Fruit fly (Drosophila melanogaster) whole organism, embryonic: Measurements from ENCODE around the gene CG11368.

ENCODE experiments used
- Bdp1 ChIP-seq: fragments of 200-800 bp; sonication (Bioruptor generic); optimal IDR thresholded peaks from 3 replicates; lab custom pipeline; 2016; ENCODE audit warnings: missing biosample characterization, missing genetic modification characterization
- Blimp-1 ChIP-seq: fragments of 200-800 bp; sonication (Bioruptor generic); optimal IDR thresholded peaks from 3 replicates; lab custom pipeline; 2018; ENCODE audit warnings: missing biosample characterization, missing genetic modification characterization, mild to moderate bottlenecking, moderate library complexity, missing genetic modification reagents
- CG11504 ChIP-seq: fragments of 200-800 bp; sonication (Bioruptor generic); optimal IDR thresholded peaks from 3 replicates; lab custom pipeline; 2019; ENCODE audit warnings: missing biosample characterization, mild to moderate bottlenecking, missing genetic modification characterization, moderate library complexity
- CG12391 ChIP-seq: fragments of 200-800 bp; sonication (Bioruptor generic); optimal IDR thresholded peaks from 3 replicates; lab custom pipeline; 2018; ENCODE audit warnings: missing biosample characterization, mild to moderate bottlenecking, missing genetic modification characterization, moderate library complexity
- CG13624 ChIP-seq: fragments of 200-800 bp; sonication (Bioruptor generic); optimal IDR thresholded peaks from 2 replicates; lab custom pipeline; 2016; ENCODE audit warnings: missing biosample characterization, missing genetic modification characterization
- CG17359 ChIP-seq: fragments of 200-800 bp; sonication (Bioruptor generic); optimal IDR thresholded peaks from 3 replicates; lab custom pipeline; 2018; ENCODE audit warnings: missing biosample characterization, mild to moderate bottlenecking, missing genetic modification characterization, moderate library complexity
- CG2678 ChIP-seq: fragments of 200-800 bp; sonication (Bioruptor generic); optimal IDR thresholded peaks from 3 replicates; lab custom pipeline; 2019; ENCODE audit warnings: missing biosample characterization, mild to moderate bottlenecking, missing genetic modification characterization, moderate library complexity
- CG2712 ChIP-seq: fragments of 200-800 bp; optimal IDR thresholded peaks from 3 replicates; lab custom pipeline; 2019; ENCODE audit warnings: missing biosample characterization, mild to moderate bottlenecking, missing genetic modification characterization, moderate library complexity
- CG32532 ChIP-seq: fragments of 200-800 bp; sonication (Bioruptor generic); IDR thresholded peaks from 2 replicates; pipeline ENCODE4 v1.3.6; 2022; ENCODE audit warnings: missing biosample characterization, missing genetic modification characterization
- CG32772 ChIP-seq: fragments of 200-800 bp; sonication (Bioruptor generic); IDR thresholded peaks from 2 replicates; pipeline ENCODE4 v1.3.6; 2022; ENCODE audit warnings: missing biosample characterization, missing genetic modification characterization
- CG6689 ChIP-seq: fragments of 200-800 bp; sonication (Bioruptor generic); IDR thresholded peaks from 2 replicates; pipeline ENCODE4 v1.3.6; 2022; ENCODE audit warnings: missing biosample characterization, missing genetic modification characterization
- CG7839 ChIP-seq: fragments of 200-800 bp; sonication (Bioruptor generic); optimal IDR thresholded peaks from 3 replicates; lab custom pipeline; 2018; ENCODE audit warnings: missing biosample characterization, mild to moderate bottlenecking, missing genetic modification characterization, moderate library complexity
- CG7987 ChIP-seq: fragments of 200-800 bp; sonication (Bioruptor generic); optimal IDR thresholded peaks from 2 replicates; lab custom pipeline; 2018; ENCODE audit warnings: missing biosample characterization, mild to moderate bottlenecking, missing genetic modification characterization, moderate library complexity
- CG8359 ChIP-seq: fragments of 200-800 bp; sonication (Bioruptor generic); optimal IDR thresholded peaks from 2 replicates; lab custom pipeline; 2017; ENCODE audit warnings: missing biosample characterization, mild to moderate bottlenecking, missing genetic modification characterization, borderline replicate concordance
- CG9817 ChIP-seq: fragments of 200-800 bp; sonication (Bioruptor generic); optimal IDR thresholded peaks from 2 replicates; lab custom pipeline; 2018; ENCODE audit warnings: missing biosample characterization, mild to moderate bottlenecking, missing genetic modification characterization, moderate library complexity
- Doc2 ChIP-seq: fragments of 200-800 bp; sonication (Bioruptor generic); IDR thresholded peaks from 2 replicates; pipeline ENCODE4 v1.3.6; 2022; ENCODE audit warnings: missing biosample characterization, missing genetic modification characterization
- Dp ChIP-seq: fragments of 200-800 bp; sonication (Bioruptor generic); optimal IDR thresholded peaks from 2 replicates; lab custom pipeline; 2018; ENCODE audit warnings: missing biosample characterization, mild to moderate bottlenecking, missing genetic modification characterization, moderate library complexity
- Hr51 ChIP-seq, 2 experiments: fragments of 200-800 bp; sonication (Bioruptor generic); optimal IDR thresholded peaks; 2 replicates in 1 of 2; 3 replicates in 1 of 2; lab custom pipeline; 2016 to 2018; ENCODE audit warnings: missing biosample characterization in 2 of 2, missing genetic modification characterization in 2 of 2, mild to moderate bottlenecking in 1 of 2, moderate library complexity in 1 of 2
- MTF-1 ChIP-seq: fragments of 200-800 bp; sonication (Bioruptor generic); optimal IDR thresholded peaks from 2 replicates; lab custom pipeline; 2018; ENCODE audit warnings: missing biosample characterization, mild to moderate bottlenecking, missing genetic modification characterization, borderline replicate concordance
- Neu2 ChIP-seq: fragments of 200-800 bp; sonication (Bioruptor generic); optimal IDR thresholded peaks from 3 replicates; lab custom pipeline; 2016; ENCODE audit warnings: missing biosample characterization, missing genetic modification characterization, borderline replicate concordance
- Ravus ChIP-seq: fragments of 200-800 bp; sonication (Bioruptor generic); IDR thresholded peaks from 2 replicates; pipeline ENCODE4 v1.3.6; 2022; ENCODE audit warnings: missing biosample characterization, missing genetic modification characterization
- Xrp1 ChIP-seq: fragments of 200-800 bp; sonication (Bioruptor generic); IDR thresholded peaks from 2 replicates; pipeline ENCODE4 v1.3.6; 2022; ENCODE audit warnings: missing biosample characterization, missing genetic modification characterization
- ara ChIP-seq: fragments of 200-800 bp; sonication (Bioruptor generic); IDR thresholded peaks from 2 replicates; pipeline ENCODE4 v1.3.6; 2022; ENCODE audit warnings: missing biosample characterization, missing genetic modification characterization
- ato ChIP-seq: fragments of 200-800 bp; sonication (Bioruptor generic); IDR thresholded peaks from 2 replicates; pipeline ENCODE4 v1.3.6; 2022; ENCODE audit warnings: missing biosample characterization, missing genetic modification characterization; ENCODE audit not compliant: partially characterized antibody
- bsh ChIP-seq, 2 experiments: fragments of 200-800 bp; sonication (Bioruptor generic); optimal IDR thresholded peaks; 2 replicates each; lab custom pipeline; 2017 to 2018; ENCODE audit warnings: mild to moderate bottlenecking in 2 of 2, missing biosample characterization in 2 of 2, missing genetic modification characterization in 2 of 2, moderate library complexity in 1 of 2
- cas ChIP-seq: fragments of 200-800 bp; sonication (Bioruptor generic); IDR thresholded peaks from 2 replicates; pipeline ENCODE4 v1.3.6; 2022; ENCODE audit warnings: missing biosample characterization, missing genetic modification characterization
- ci ChIP-seq: fragments of 200-800 bp; sonication (Bioruptor generic); IDR thresholded peaks from 3 replicates; pipeline ENCODE4 v1.3.6; 2022; ENCODE audit warnings: missing biosample characterization, missing genetic modification characterization
- croc ChIP-seq: fragments of 200-800 bp; sonication (Bioruptor generic); conservative IDR thresholded peaks from 3 replicates; pipeline ENCODE4 v1.3.6; 2022; ENCODE audit warnings: missing biosample characterization, missing genetic modification characterization
- crol ChIP-seq: fragments of 200-800 bp; sonication (Bioruptor generic); IDR thresholded peaks from 2 replicates; pipeline ENCODE4 v1.3.6; 2022; ENCODE audit warnings: missing biosample characterization, missing genetic modification characterization
- dmrt99B ChIP-seq: fragments of 200-800 bp; sonication (Bioruptor generic); optimal IDR thresholded peaks from 2 replicates; lab custom pipeline; 2018; ENCODE audit warnings: missing biosample characterization, mild to moderate bottlenecking, missing genetic modification characterization, moderate library complexity
- gem ChIP-seq: fragments of 200-800 bp; sonication (Bioruptor generic); optimal IDR thresholded peaks from 2 replicates; lab custom pipeline; 2019; ENCODE audit warnings: missing biosample characterization, mild to moderate bottlenecking, missing genetic modification characterization, moderate library complexity
- gsb-n ChIP-seq: fragments of 200-800 bp; sonication (Bioruptor generic); optimal IDR thresholded peaks from 3 replicates; lab custom pipeline; 2018; ENCODE audit warnings: missing biosample characterization, mild to moderate bottlenecking, missing genetic modification characterization
- jing ChIP-seq: fragments of 200-800 bp; sonication (Bioruptor generic); optimal IDR thresholded peaks from 2 replicates; lab custom pipeline; 2018; ENCODE audit warnings: missing biosample characterization, mild to moderate bottlenecking, missing genetic modification characterization
- kah ChIP-seq: fragments of 200-800 bp; sonication (Bioruptor generic); optimal IDR thresholded peaks from 2 replicates; lab custom pipeline; 2018; ENCODE audit warnings: missing biosample characterization, mild to moderate bottlenecking, missing genetic modification characterization
- odd ChIP-seq: fragments of 200-800 bp; sonication (Bioruptor generic); optimal IDR thresholded peaks from 2 replicates; lab custom pipeline; 2017; ENCODE audit warnings: missing biosample characterization, mild to moderate bottlenecking, missing genetic modification characterization
- phol ChIP-seq: fragments of 200-800 bp; sonication (Bioruptor generic); optimal IDR thresholded peaks from 3 replicates; lab custom pipeline; 2018; ENCODE audit warnings: missing biosample characterization, mild to moderate bottlenecking, missing genetic modification characterization, moderate library complexity
- prd ChIP-seq, 3 experiments: fragments of >200 bp in 2 of 3; fragments of 200-800 bp in 1 of 3; sonication (Bioruptor generic) in 1 of 3; optimal IDR thresholded peaks in 2 of 3; IDR thresholded peaks in 1 of 3; 2 replicates in 2 of 3; 3 replicates in 1 of 3; pipeline versions ENCODE4 v1.3.6 to Lab custom; 2017 to 2022; ENCODE audit warnings: missing biosample characterization in 1 of 3, missing genetic modification characterization in 1 of 3
- row ChIP-seq: fragments of 200-800 bp; sonication (Bioruptor generic); IDR thresholded peaks from 3 replicates; pipeline ENCODE4 v1.3.6; 2022; ENCODE audit warnings: missing biosample characterization, missing genetic modification characterization
- sens-2 ChIP-seq: fragments of 200-800 bp; sonication (Bioruptor generic); IDR thresholded peaks from 2 replicates; pipeline ENCODE4 v1.3.6; 2022; ENCODE audit warnings: missing biosample characterization, missing genetic modification characterization
- sqz ChIP-seq: fragments of 200-800 bp; sonication (Bioruptor generic); optimal IDR thresholded peaks from 3 replicates; lab custom pipeline; 2018; ENCODE audit warnings: missing biosample characterization, mild to moderate bottlenecking, missing genetic modification characterization
- tgo ChIP-seq: fragments of 200-800 bp; sonication (Bioruptor generic); IDR thresholded peaks from 3 replicates; pipeline ENCODE4 v1.3.6; 2022; ENCODE audit warnings: missing biosample characterization, missing genetic modification characterization
- unpg ChIP-seq: fragments of 200-800 bp; sonication (Bioruptor generic); optimal IDR thresholded peaks from 3 replicates; lab custom pipeline; 2018; ENCODE audit warnings: missing biosample characterization, mild to moderate bottlenecking, missing genetic modification characterization, moderate library complexity

The CG11368 gene

DNA sequence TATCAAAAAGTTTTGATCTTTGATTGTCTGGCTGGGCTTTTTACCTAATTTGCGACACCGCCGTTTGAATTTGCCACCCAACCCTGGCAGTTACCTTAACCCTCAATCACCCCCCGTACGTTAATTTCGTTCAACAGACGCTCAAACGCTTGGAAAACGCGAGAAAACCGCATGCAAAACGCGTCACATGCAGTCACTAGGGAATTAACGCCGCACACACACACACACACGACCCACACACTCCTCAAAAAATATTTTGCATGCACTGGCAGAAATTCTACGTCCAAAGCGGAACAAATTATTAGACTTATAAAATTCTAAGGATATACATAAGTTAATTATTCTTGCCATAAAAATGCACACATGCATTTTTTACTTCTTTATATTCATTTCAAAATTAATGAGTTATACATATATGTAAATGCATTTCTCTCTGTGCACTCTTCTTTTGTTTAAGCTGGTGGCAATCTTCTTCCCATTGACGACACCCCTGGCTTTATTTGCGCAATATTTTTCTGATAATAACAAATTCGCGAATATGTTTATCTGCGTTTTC, 23.3 kb downstream of the CG11368 start (continued):
- TF ChIP-seq phol (tag; lab: Kevin White, UChicago) (peak; percentile 29), CG17359 (peak; percentile 11), ci (GFP tag; lab: Robert Waterston, UW) (0 out of 3 replicates have a peak, but pooled peaks have one; percentile 45), gsb-n (tag; lab: Kevin White, UChicago) (peak; percentile 27), ara (GFP tag; lab: Robert Waterston, UW) (0 out of 2 replicates have a peak, but pooled peaks have one; percentile 17), jing (GFP tag; lab: Kevin White, UChicago) (no peak), Ravus (no peak), kah (no peak), Xrp1 (GFP tag; lab: Robert Waterston, UW) (peak; percentile 27; the same call in 1 of the 2 replicates), CG32532 (0 out of 2 replicates have a peak, but pooled peaks have one; percentile 11), CG9817 (tag; lab: Kevin White, UChicago) (peak; percentile 1), croc (no peak), gem (tag; lab: Kevin White, UChicago) (peak; percentile 52), unpg (GFP tag; lab: Kevin White, UChicago) (peak; percentile 21), CG8359 (GFP tag; lab: Kevin White, UChicago) (peak; percentile 97), odd (no peak), MTF-1 (no peak), CG7987 (GFP tag; lab: Kevin White, UChicago) (no peak), Hr51 (GFP tag; optimal IDR thresholded peaks at IDR 0.05; lab: Kevin White, UChicago) (peak in 1 of 2 experiments; percentile 11), CG12391 (tag; lab: Kevin White, UChicago) (peak; percentile 22)

DNA sequence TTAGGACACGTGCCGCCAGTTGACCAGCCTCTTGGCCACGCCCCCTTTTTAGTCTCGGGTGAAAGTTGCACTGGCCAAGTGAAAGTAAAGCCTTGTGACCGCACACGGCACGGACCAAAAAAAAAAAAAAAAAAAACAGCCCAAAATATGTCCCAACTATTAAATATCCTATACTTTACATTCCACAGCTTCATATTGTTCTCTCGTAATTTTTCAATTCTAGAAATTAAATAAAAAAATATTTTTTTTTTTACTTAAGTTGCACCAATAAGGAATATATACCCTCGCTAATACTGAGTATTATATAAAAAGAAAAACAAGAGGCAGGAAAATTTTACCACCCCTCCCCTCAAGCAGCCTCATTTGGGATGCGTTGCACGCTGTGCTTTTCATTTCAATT, 34.3 kb downstream of the CG11368 start:
- no peak for TF ChIP-seq cas
- no peak for TF ChIP-seq sens-2 (GFP tag; lab: Robert Waterston, UW)
- peak in 1 of 2 experiments; percentile 4 for TF ChIP-seq bsh (GFP tag; optimal IDR thresholded peaks at IDR 0.05; lab: Kevin White, UChicago)
- peak; percentile 70 for TF ChIP-seq sqz
- TF ChIP-seq CG11504 (tag; lab: Kevin White, UChicago): peak; percentile 23
- peak; percentile 53 for TF ChIP-seq row (GFP tag; lab: Robert Waterston, UW)
- no peak for TF ChIP-seq Dp
- peak; percentile 33 for TF ChIP-seq gem (tag; lab: Kevin White, UChicago)
- no peak for TF ChIP-seq Neu2 (GFP tag; lab: Kevin White, UChicago)
- no peak for TF ChIP-seq CG13624 (GFP tag; lab: Kevin White, UChicago)
- TF ChIP-seq CG12391 (tag; lab: Kevin White, UChicago): no peak
- 0 out of 3 replicates have a peak, but pooled peaks have one; percentile 20 for TF ChIP-seq tgo
- peak; percentile 27; the same call in 1 of the 2 replicates for TF ChIP-seq ara (GFP tag; lab: Robert Waterston, UW)
- peak; percentile 8 for TF ChIP-seq CG7839 (tag; lab: Kevin White, UChicago)
- peak; percentile 2 for TF ChIP-seq Blimp-1 (GFP tag; lab: Kevin White, UChicago)
- 0 out of 2 replicates have a peak, but pooled peaks have one; percentile 11 for TF ChIP-seq crol (GFP tag; lab: Robert Waterston, UW)
- TF ChIP-seq Xrp1 (GFP tag; lab: Robert Waterston, UW): peak; percentile 16; the same call in 1 of the 2 replicates
- TF ChIP-seq Bdp1 (GFP tag; lab: Kevin White, UChicago): no peak
- peak; percentile 21 for TF ChIP-seq dmrt99B (tag; lab: Kevin White, UChicago)
- peak; percentile 22; the same call in 1 of the 2 replicates for TF ChIP-seq CG6689
- no peak for TF ChIP-seq Doc2 (GFP tag; lab: Robert Waterston, UW)
- TF ChIP-seq CG2678 (tag; lab: Kevin White, UChicago): peak; percentile 9
- TF ChIP-seq ato: no peak
- TF ChIP-seq prd (optimal IDR thresholded peaks at IDR 0.05; lab: Kevin White, UChicago): no peak
- peak; percentile 31; the same call in 1 of the 3 replicates for TF ChIP-seq prd (GFP tag; IDR thresholded peaks at IDR 0.05; lab: Robert Waterston, UW)
- TF ChIP-seq CG32772: peak; percentile 19; the same call in 1 of the 2 replicates
- peak; percentile 10 for TF ChIP-seq CG2712 (tag; lab: Kevin White, UChicago)
